Fruit fly (Drosophila melanogaster) S2 (cell line): ENCODE data around the gene alph.

Experiments
- CG8478 ChIP-seq: fragments of >200 bp; optimal IDR thresholded peaks from 2 replicates; lab custom pipeline; 2018
- CTCF ChIP-seq, 2 experiments: fragments of >200 bp; optimal IDR thresholded peaks; 2 replicates each; lab custom pipeline; 2018

DNA sequence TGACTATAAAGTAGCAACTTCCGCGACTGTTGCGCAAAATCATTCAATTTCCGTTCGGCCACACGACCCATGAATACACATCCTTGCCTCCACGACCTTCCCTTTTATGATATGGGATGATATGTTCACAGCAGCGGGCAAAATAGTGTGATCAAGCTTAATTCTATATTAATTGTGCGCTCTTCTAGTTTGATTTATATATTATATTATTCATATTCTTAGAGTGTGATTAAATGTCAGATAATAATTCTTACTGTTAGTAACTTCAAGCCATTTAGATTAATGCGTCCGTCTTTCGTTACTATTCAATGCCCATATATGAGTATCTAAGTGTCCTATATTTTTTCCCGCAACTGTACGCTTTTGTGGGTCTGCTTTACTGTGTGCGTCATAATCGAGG is 10.2 kb upstream of the alph start:
- TF ChIP-seq CTCF (optimal IDR thresholded peaks at IDR 0.05; lab: Kevin White, UChicago), result no peak
- TF ChIP-seq CG8478, result no peak
